Worm (Caenorhabditis elegans) whole organism, young adult: ENCODE results near the gene sre-40.

ENCODE experiments used
- B0019.2 ChIP-seq: fragments of 200-800 bp; sonication (Bioruptor generic); conservative IDR thresholded peaks from 2 replicates; pipeline ENCODE4 v1.3.6; 2022; ENCODE audit warnings: missing genetic modification reagents, missing genetic modification characterization, missing compliant biosample characterization
- C06A6.2 ChIP-seq: fragments of 200-800 bp; sonication (Bioruptor generic); conservative IDR thresholded peaks from 2 replicates; pipeline ENCODE4 v1.3.6; 2022; ENCODE audit warnings: missing genetic modification characterization, missing compliant biosample characterization
- C17E4.6 ChIP-seq: fragments of 200-800 bp; sonication (Bioruptor generic); IDR thresholded peaks from 2 replicates; pipeline ENCODE4 v1.3.6; 2022; ENCODE audit warnings: missing genetic modification reagents, missing genetic modification characterization, missing compliant biosample characterization
- D2030.7 ChIP-seq: fragments of 200-800 bp; sonication (Bioruptor generic); IDR thresholded peaks from 2 replicates; pipeline ENCODE4 v1.3.6; 2022; ENCODE audit warnings: missing genetic modification reagents, missing genetic modification characterization, missing compliant biosample characterization
- K12H6.12 ChIP-seq: fragments of 200-800 bp; sonication (Bioruptor generic); optimal IDR thresholded peaks from 2 replicates; lab custom pipeline; 2018; ENCODE audit warnings: mild to moderate bottlenecking, missing genetic modification characterization, missing compliant biosample characterization
- T07F8.4 ChIP-seq: sonication (generic microtip); optimal IDR thresholded peaks from 2 replicates; lab custom pipeline; 2016; ENCODE audit warnings: mild to moderate bottlenecking, missing genetic modification characterization, moderate library complexity, missing compliant biosample characterization
- T26A5.8 ChIP-seq: sonication (generic microtip); optimal IDR thresholded peaks from 2 replicates; lab custom pipeline; 2016; ENCODE audit warnings: missing genetic modification characterization, missing compliant biosample characterization
- aptf-2 ChIP-seq: fragments of 200-800 bp; sonication (Bioruptor generic); conservative IDR thresholded peaks from 2 replicates; pipeline ENCODE4 v1.3.6; 2022; ENCODE audit warnings: missing genetic modification reagents, missing genetic modification characterization, missing compliant biosample characterization
- aptf-3 ChIP-seq: fragments of 200-800 bp; sonication (Bioruptor generic); IDR thresholded peaks from 2 replicates; pipeline ENCODE4 v1.3.6; 2022; ENCODE audit warnings: missing genetic modification characterization, missing compliant biosample characterization
- athp-1 ChIP-seq: sonication (generic microtip); optimal IDR thresholded peaks from 2 replicates; lab custom pipeline; 2017; ENCODE audit warnings: mild to moderate bottlenecking, missing genetic modification characterization, missing compliant biosample characterization
- cebp-1 ChIP-seq, 2 experiments: fragments of 200-800 bp in 1 of 2; sonication (Bioruptor generic) in 1 of 2; sonication (generic microtip) in 1 of 2; IDR thresholded peaks in 1 of 2; optimal IDR thresholded peaks in 1 of 2; 2 replicates each; pipeline versions ENCODE4 v1.3.6 to Lab custom; 2017 to 2022; ENCODE audit warnings: missing compliant biosample characterization in 2 of 2, missing genetic modification characterization in 2 of 2, mild to moderate bottlenecking in 1 of 2, missing genetic modification reagents in 1 of 2, moderate library complexity in 1 of 2
- ceh-27 ChIP-seq: fragments of 200-800 bp; sonication (Bioruptor generic); optimal IDR thresholded peaks from 2 replicates; lab custom pipeline; 2018; ENCODE audit warnings: mild to moderate bottlenecking, missing genetic modification characterization, moderate library complexity, missing compliant biosample characterization
- ceh-91 ChIP-seq: fragments of 200-800 bp; sonication (Bioruptor generic); IDR thresholded peaks from 2 replicates; pipeline ENCODE4 v1.3.6; 2022; ENCODE audit warnings: missing genetic modification reagents, missing genetic modification characterization, missing compliant biosample characterization
- efl-1 ChIP-seq: fragments of 150-350 bp; optimal IDR thresholded peaks from 2 replicates; lab custom pipeline; 2014; ENCODE audit warnings: missing biosample characterization, missing genetic modification reagents, missing genetic modification characterization
- ekl-4 ChIP-seq: fragments of 200-800 bp; sonication (Bioruptor generic); IDR thresholded peaks from 2 replicates; pipeline ENCODE4 v1.3.6; 2022; ENCODE audit warnings: missing genetic modification reagents, missing genetic modification characterization, missing compliant biosample characterization
- ets-4 ChIP-seq: fragments of 200-800 bp; sonication (Bioruptor generic); optimal IDR thresholded peaks from 2 replicates; lab custom pipeline; 2018; ENCODE audit warnings: mild to moderate bottlenecking, missing genetic modification characterization, missing compliant biosample characterization
- hlh-12 ChIP-seq: sonication (generic microtip); optimal IDR thresholded peaks from 2 replicates; lab custom pipeline; 2016; ENCODE audit warnings: missing genetic modification characterization, missing compliant biosample characterization
- hmg-20 ChIP-seq: fragments of 200-800 bp; sonication (Bioruptor generic); IDR thresholded peaks from 2 replicates; pipeline ENCODE4 v1.3.6; 2022; ENCODE audit warnings: missing genetic modification reagents, missing genetic modification characterization, missing compliant biosample characterization
- hsf-1 ChIP-seq: fragments of 200-800 bp; sonication (Bioruptor generic); IDR thresholded peaks from 2 replicates; pipeline ENCODE4 v1.3.6; 2022; ENCODE audit warnings: missing genetic modification reagents, missing genetic modification characterization, missing compliant biosample characterization
- let-607 ChIP-seq, 2 experiments: fragments of 200-800 bp in 1 of 2; sonication (Bioruptor generic) in 1 of 2; sonication (generic microtip) in 1 of 2; optimal IDR thresholded peaks; 2 replicates each; lab custom pipeline; 2016 to 2018; ENCODE audit warnings: mild to moderate bottlenecking in 2 of 2, missing compliant biosample characterization in 2 of 2, missing genetic modification characterization in 2 of 2, moderate library complexity in 2 of 2, missing genotype in 1 of 2
- madf-8 ChIP-seq: fragments of 200-800 bp; sonication (Bioruptor generic); conservative IDR thresholded peaks from 2 replicates; pipeline ENCODE4 v1.3.6; 2022; ENCODE audit warnings: missing genetic modification reagents, missing genetic modification characterization, missing compliant biosample characterization
- mel-28 ChIP-seq: sonication (generic microtip); optimal IDR thresholded peaks from 2 replicates; lab custom pipeline; 2016; ENCODE audit warnings: borderline replicate concordance, mild to moderate bottlenecking, missing genetic modification characterization, missing compliant biosample characterization
- mxl-1 ChIP-seq: sonication (generic microtip); optimal IDR thresholded peaks from 2 replicates; lab custom pipeline; 2016; ENCODE audit warnings: missing genetic modification characterization, missing compliant biosample characterization
- nfya-2 ChIP-seq: fragments of 200-800 bp; sonication (Bioruptor generic); IDR thresholded peaks from 2 replicates; pipeline ENCODE4 v1.3.6; 2022; ENCODE audit warnings: missing genetic modification reagents, missing genetic modification characterization, missing compliant biosample characterization
- nhr-80 ChIP-seq: sonication (generic microtip); optimal IDR thresholded peaks from 2 replicates; lab custom pipeline; 2016; ENCODE audit warnings: missing genetic modification characterization, missing compliant biosample characterization
- nhr-90 ChIP-seq: sonication (generic microtip); optimal IDR thresholded peaks from 2 replicates; lab custom pipeline; 2016; ENCODE audit warnings: missing genotype, mild to moderate bottlenecking, missing genetic modification characterization, missing compliant biosample characterization
- pbrm-1 ChIP-seq: fragments of 200-800 bp; sonication (Bioruptor generic); IDR thresholded peaks from 2 replicates; pipeline ENCODE4 v1.3.6; 2022; ENCODE audit warnings: missing genetic modification reagents, missing genetic modification characterization, missing compliant biosample characterization
- sdz-38 ChIP-seq: sonication (generic microtip); optimal IDR thresholded peaks from 2 replicates; lab custom pipeline; 2016; ENCODE audit warnings: missing genotype, missing genetic modification characterization, missing compliant biosample characterization
- somi-1 ChIP-seq: fragments of 200-800 bp; sonication (Bioruptor generic); optimal IDR thresholded peaks from 2 replicates; lab custom pipeline; 2018; ENCODE audit warnings: mild to moderate bottlenecking, missing genetic modification characterization, missing compliant biosample characterization
- tbx-9 ChIP-seq: sonication (generic microtip); optimal IDR thresholded peaks from 2 replicates; lab custom pipeline; 2016; ENCODE audit warnings: borderline replicate concordance, missing genetic modification characterization, inconsistent platforms, missing compliant biosample characterization
- ztf-22 ChIP-seq: fragments of 200-800 bp; sonication (Bioruptor generic); optimal IDR thresholded peaks from 2 replicates; lab custom pipeline; 2018; ENCODE audit warnings: mild to moderate bottlenecking, missing genetic modification characterization, moderate library complexity, missing compliant biosample characterization
- ztf-28 ChIP-seq: fragments of 200-800 bp; sonication (Bioruptor generic); IDR thresholded peaks from 2 replicates; pipeline ENCODE4 v1.3.6; 2022; ENCODE audit warnings: missing genetic modification reagents, missing genetic modification characterization, missing compliant biosample characterization

Gene sre-40

DNA sequence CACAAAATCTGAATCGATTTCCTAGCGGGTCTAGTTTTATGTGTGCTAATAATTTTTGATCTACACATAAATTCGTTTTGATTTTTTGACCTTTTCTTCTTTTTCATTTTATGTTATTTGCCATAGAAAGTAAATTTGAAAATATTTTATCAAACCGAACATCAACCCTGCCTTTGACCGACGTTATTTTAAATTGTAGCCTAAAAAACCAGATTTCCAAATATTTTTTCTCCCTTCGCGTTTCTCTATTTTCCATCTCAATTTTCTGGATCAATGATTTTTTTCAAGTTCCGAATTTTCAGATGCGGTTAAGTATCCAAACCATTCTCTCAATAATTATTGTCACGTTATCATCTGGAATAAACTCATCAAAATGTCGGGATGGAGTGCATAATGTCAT lies 5.7 kb downstream of the sre-40 start, which contains the start of gene T05A7.1:
Gene T05A7.1 (plus strand): TSS at position 301 of the 400 bp plus-strand sequence.
- no peak for TF ChIP-seq D2030.7 (GFP tag; lab: Robert Waterston, UW)
- TF ChIP-seq pbrm-1: no peak
- TF ChIP-seq nfya-2 (GFP tag; lab: Robert Waterston, UW): no peak
- TF ChIP-seq mxl-1: no peak
- TF ChIP-seq tbx-9: no peak

DNA sequence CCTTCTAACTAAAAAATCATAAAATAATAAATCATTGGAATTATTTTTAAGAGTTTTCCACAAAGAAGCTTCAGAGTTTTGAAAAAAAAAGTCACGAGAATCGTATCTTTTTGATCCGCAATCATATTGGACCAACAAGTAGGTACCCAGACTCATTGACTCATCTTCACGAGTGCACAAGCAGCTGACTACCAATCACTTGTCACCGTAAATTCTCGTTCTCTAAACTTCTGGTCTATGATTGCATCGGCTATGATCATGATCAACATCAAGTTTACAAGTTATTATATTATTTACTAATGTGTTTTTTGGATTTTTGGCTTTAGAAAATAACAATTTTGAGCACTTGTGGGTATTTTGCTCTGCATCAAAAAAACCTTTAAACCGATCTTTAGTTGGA lies 7.4 kb downstream of the sre-40 start:
- TF ChIP-seq T07F8.4 (tag; lab: Kevin White, UChicago): no peak

DNA sequence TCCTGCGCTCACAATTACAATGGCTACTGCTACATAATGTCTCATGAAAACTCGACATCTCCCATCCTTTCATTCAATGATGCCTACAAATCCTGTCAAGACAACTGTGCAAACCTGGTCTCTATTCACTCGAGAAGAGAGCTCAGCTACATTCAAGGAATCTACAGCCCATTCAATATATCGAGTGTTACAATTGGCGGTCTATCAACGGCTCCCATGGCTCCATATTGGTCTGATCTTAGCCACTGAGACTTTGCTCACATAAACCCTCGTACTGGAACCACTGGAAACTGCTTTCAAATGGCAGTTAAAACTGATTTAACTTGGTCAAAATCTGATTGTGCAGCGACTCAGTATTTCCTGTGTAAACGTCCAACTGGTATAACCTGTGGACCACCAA lies 8.1 kb downstream of the sre-40 start, which contains the start of gene T05A7.3:
Gene T05A7.3 (plus strand): TSS at position 301 of the 400 bp plus-strand sequence.
- TF ChIP-seq T26A5.8 (tag; lab: Kevin White, UChicago): no peak
- no peak for TF ChIP-seq aptf-3 (GFP tag; lab: Robert Waterston, UW)
- no peak for TF ChIP-seq let-607 (tag; optimal IDR thresholded peaks at IDR 0.05; lab: Kevin White, UChicago)
- TF ChIP-seq somi-1 (GFP tag; lab: Kevin White, UChicago): no peak
- no peak for TF ChIP-seq aptf-2 (GFP tag; lab: Robert Waterston, UW)
- no peak for TF ChIP-seq ets-4 (GFP tag; lab: Kevin White, UChicago)
- no peak for TF ChIP-seq ekl-4 (GFP tag; lab: Robert Waterston, UW)
- no peak for TF ChIP-seq C06A6.2 (GFP tag; lab: Robert Waterston, UW)
- no peak for TF ChIP-seq cebp-1 (GFP tag; IDR thresholded peaks at IDR 0.05; lab: Robert Waterston, UW)
- TF ChIP-seq cebp-1 (tag; optimal IDR thresholded peaks at IDR 0.05; lab: Kevin White, UChicago): no peak
- TF ChIP-seq K12H6.12 (tag; lab: Kevin White, UChicago): no peak
- TF ChIP-seq C17E4.6 (GFP tag; lab: Robert Waterston, UW): no peak
- no peak for TF ChIP-seq B0019.2 (GFP tag; lab: Robert Waterston, UW)

DNA sequence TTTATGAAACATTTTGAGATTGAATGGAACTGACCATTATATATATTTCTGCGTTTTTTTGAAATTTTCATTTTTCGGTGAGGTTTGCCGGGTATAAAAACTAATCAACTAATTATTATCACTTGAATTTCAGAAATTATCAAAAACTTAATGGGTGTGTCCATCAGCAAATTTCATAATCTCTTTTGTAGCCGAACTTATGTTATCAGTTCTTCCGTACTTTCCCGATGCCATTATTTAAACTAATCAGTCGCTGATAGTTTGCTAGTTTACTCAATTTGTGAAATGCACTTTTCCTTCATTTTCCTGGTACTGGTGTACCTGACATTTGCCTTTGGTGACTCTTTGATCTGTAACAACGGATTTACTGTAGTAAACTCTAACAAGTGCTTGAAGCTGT lies 9.4 kb downstream of the sre-40 start:
- TF ChIP-seq hlh-12 (tag; lab: Kevin White, UChicago) (no peak), nhr-80 (tag; lab: Kevin White, UChicago) (peak; percentile 74), efl-1 (no peak)
- TF ChIP-seq, all 124 proteins: peak for 1

DNA sequence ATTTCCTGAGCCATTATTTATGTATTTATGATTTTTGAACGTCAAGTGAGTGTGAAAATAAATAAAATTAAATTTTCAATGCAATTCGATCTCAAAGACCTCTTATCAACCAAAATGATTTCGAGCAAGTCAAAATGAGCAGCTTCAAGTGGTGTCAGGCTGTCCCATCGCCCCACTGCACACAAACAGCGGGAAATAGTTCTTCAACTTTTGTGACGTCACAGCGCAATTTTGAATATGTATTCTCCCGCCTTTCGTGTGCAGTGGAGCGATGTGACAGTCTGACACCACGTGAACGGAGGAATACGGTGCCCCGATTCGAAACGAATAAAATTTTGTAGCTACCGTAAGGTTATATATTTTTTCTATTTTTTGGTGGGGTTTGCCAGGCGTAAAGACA lies 9.9 kb downstream of the sre-40 start:
- TF ChIP-seq ztf-28 (GFP tag; lab: Robert Waterston, UW) (no peak), ceh-91 (GFP tag; lab: Robert Waterston, UW) (no peak), athp-1 (tag; lab: Kevin White, UChicago) (no peak), mel-28 (tag; lab: Kevin White, UChicago) (no peak), hmg-20 (GFP tag; lab: Robert Waterston, UW) (no peak), ztf-22 (GFP tag; lab: Kevin White, UChicago) (no peak), efl-1 (no peak), hsf-1 (GFP tag; lab: Robert Waterston, UW) (no peak), sdz-38 (tag; lab: Kevin White, UChicago) (no peak), ceh-27 (no peak), nhr-90 (tag; lab: Kevin White, UChicago) (no peak), hlh-12 (tag; lab: Kevin White, UChicago) (no peak), madf-8 (GFP tag; lab: Robert Waterston, UW) (no peak)
